Worm (Caenorhabditis elegans): Measurements from ENCODE around the gene pezo-1.

Gene pezo-1

DNA sequence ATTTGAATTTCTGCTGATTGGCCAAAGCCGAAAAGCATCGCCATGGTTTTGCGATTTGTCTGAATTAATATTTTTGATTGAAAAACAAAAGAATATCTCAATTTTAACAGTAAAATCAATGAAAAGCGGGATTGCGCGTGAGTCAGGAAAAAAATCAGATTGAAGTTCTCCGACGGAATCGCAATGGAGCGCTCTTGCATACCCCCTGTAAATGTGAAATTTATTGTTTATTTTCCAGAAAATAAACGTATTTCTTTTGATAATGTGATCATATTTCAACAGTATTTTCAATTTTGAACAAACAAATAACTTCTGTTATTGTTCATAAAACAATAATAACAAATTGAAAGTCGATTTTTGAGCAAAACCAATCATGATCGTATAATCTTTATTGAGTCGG is 24.7 kb downstream of the pezo-1 start, which contains the start of gene vps-26 (continued):
- no peak for TF ChIP-seq F10B5.3 (tag; optimal IDR thresholded peaks at IDR 0.05)
- no peak for TF ChIP-seq nhr-48 (tag; optimal IDR thresholded peaks at IDR 0.05)
- no peak for TF ChIP-seq unc-39 (tag; optimal IDR thresholded peaks at IDR 0.05)
- TF ChIP-seq nhr-41 (GFP tag; IDR thresholded peaks at IDR 0.05): no peak
- TF ChIP-seq arid-1 (GFP tag; conservative IDR thresholded peaks at IDR 0.05): no peak
- peak; percentile 26 for TF ChIP-seq ama-1 (optimal IDR thresholded peaks at IDR 0.05)
- TF ChIP-seq lin-39 (tag; optimal IDR thresholded peaks at IDR 0.05): no peak
- TF ChIP-seq dve-1 (tag; optimal IDR thresholded peaks at IDR 0.05; ENCODE audit: insufficient read depth): peak; percentile 52
- TF ChIP-seq zip-11 (GFP tag; IDR thresholded peaks at IDR 0.05): no peak
- no peak for TF ChIP-seq fkh-10 (GFP tag; optimal IDR thresholded peaks at IDR 0.05)
- TF ChIP-seq sdz-12 (GFP tag; optimal IDR thresholded peaks at IDR 0.05): no peak
- TF ChIP-seq R02D3.7 (tag; optimal IDR thresholded peaks at IDR 0.05): no peak
- no peak for TF ChIP-seq aly-2 (tag; optimal IDR thresholded peaks at IDR 0.05)
- no peak for TF ChIP-seq lin-1 (GFP tag; IDR thresholded peaks at IDR 0.05)
- TF ChIP-seq ztf-7 (tag; optimal IDR thresholded peaks at IDR 0.05): no peak
- no peak for TF ChIP-seq madf-5 (GFP tag; IDR thresholded peaks at IDR 0.05)
- no peak for TF ChIP-seq zag-1 (tag; optimal IDR thresholded peaks at IDR 0.05)
- peak; percentile 22 for TF ChIP-seq hlh-30 (tag; optimal IDR thresholded peaks at IDR 0.05; ENCODE audit: insufficient read depth)
- no peak for TF ChIP-seq ceh-44 (GFP tag; IDR thresholded peaks at IDR 0.05)
- no peak for TF ChIP-seq duxl-1 (tag; optimal IDR thresholded peaks at IDR 0.05; ENCODE audit: poor library complexity)
- no peak for TF ChIP-seq nhr-11 (tag; optimal IDR thresholded peaks at IDR 0.05)
- no peak for TF ChIP-seq Y75B8A.6 (GFP tag; IDR thresholded peaks at IDR 0.05)
- no peak for TF ChIP-seq T26A8.4 (GFP tag; IDR thresholded peaks at IDR 0.05)
- no peak for TF ChIP-seq nhr-77 (tag; optimal IDR thresholded peaks at IDR 0.05)
- no peak for TF ChIP-seq ceh-82 (tag; optimal IDR thresholded peaks at IDR 0.05)
- no peak for TF ChIP-seq nhr-102 (tag; optimal IDR thresholded peaks at IDR 0.05)
- TF ChIP-seq ceh-62 (tag; optimal IDR thresholded peaks at IDR 0.05): no peak
- TF ChIP-seq ceh-28 (tag; optimal IDR thresholded peaks at IDR 0.05): no peak
- no peak for TF ChIP-seq hmg-1.1 (GFP tag; IDR thresholded peaks at IDR 0.05)
- peak in 1 of 2 experiments; percentile 23 for TF ChIP-seq unc-62 (GFP tag; optimal IDR thresholded peaks at IDR 0.05 in 1 of 2)
- no peak for TF ChIP-seq unc-62 (tag; optimal IDR thresholded peaks at IDR 0.05)
- no peak for TF ChIP-seq nhr-42 (GFP tag; IDR thresholded peaks at IDR 0.05)
- TF ChIP-seq daf-16 (GFP tag; optimal IDR thresholded peaks at IDR 0.05): no peak
- peak; percentile 81 for TF ChIP-seq daf-16 (tag; optimal IDR thresholded peaks at IDR 0.05)
- TF ChIP-seq mxl-3 (GFP tag; optimal IDR thresholded peaks at IDR 0.05): no peak
- TF ChIP-seq nhr-76 (tag; optimal IDR thresholded peaks at IDR 0.05): no peak
- no peak for TF ChIP-seq tra-1 (GFP tag; IDR thresholded peaks at IDR 0.05)
- no peak for TF ChIP-seq pha-4 (GFP tag; IDR thresholded peaks at IDR 0.05)
- TF ChIP-seq pha-4 (tag; optimal IDR thresholded peaks at IDR 0.05): no peak
- no peak for TF ChIP-seq lin-13 (GFP tag; optimal IDR thresholded peaks at IDR 0.05)
- no peak for TF ChIP-seq Y48G9A.11 (GFP tag; IDR thresholded peaks at IDR 0.05)
- peak in 1 of 2 experiments; percentile 54 for TF ChIP-seq lsy-2 (tag; optimal IDR thresholded peaks at IDR 0.05)
- no peak for TF ChIP-seq dmd-6 (GFP tag; IDR thresholded peaks at IDR 0.05)
- no peak for TF ChIP-seq gei-8 (GFP tag; optimal IDR thresholded peaks at IDR 0.05)
- TF ChIP-seq lim-7 (GFP tag; IDR thresholded peaks at IDR 0.05): no peak
- TF ChIP-seq ces-1 (GFP tag; optimal IDR thresholded peaks at IDR 0.05): no peak
- no peak for TF ChIP-seq D1046.2 (GFP tag; IDR thresholded peaks at IDR 0.05)
- TF ChIP-seq jun-1 (tag; optimal IDR thresholded peaks at IDR 0.05): no peak
- TF ChIP-seq fos-1 (tag; optimal IDR thresholded peaks at IDR 0.05): no peak
- TF ChIP-seq pqm-1 (tag; optimal IDR thresholded peaks at IDR 0.05): peak; percentile 13
- no peak for TF ChIP-seq vab-7 (GFP tag; IDR thresholded peaks at IDR 0.05)
- TF ChIP-seq Y105C5A.15 (GFP tag; IDR thresholded peaks at IDR 0.05): no peak
- no peak for TF ChIP-seq spr-3 (GFP tag; optimal IDR thresholded peaks at IDR 0.05)
- no peak for TF ChIP-seq daf-19 (GFP tag; conservative IDR thresholded peaks at IDR 0.05)

Data from whole organism, L4 larva.